Worm (Caenorhabditis elegans) whole organism, L2 larva: ENCODE data around the gene str-227.

ENCODE experiments used
- C34F6.9 ChIP-seq: fragments of 150-350 bp; optimal IDR thresholded peaks from 2 replicates; lab custom pipeline; 2014; ENCODE audit warnings: missing biosample characterization, missing genetic modification characterization
- R02D3.7 ChIP-seq: fragments of 150-350 bp; optimal IDR thresholded peaks from 2 replicates; lab custom pipeline; 2014; ENCODE audit warnings: missing biosample characterization, missing genetic modification characterization
- Y55F3AM.14 ChIP-seq: fragments of 200-800 bp; sonication (Bioruptor generic); optimal IDR thresholded peaks from 2 replicates; lab custom pipeline; 2018; ENCODE audit warnings: mild to moderate bottlenecking, missing genetic modification characterization, missing compliant biosample characterization
- ZK546.5 ChIP-seq: sonication (generic microtip); optimal IDR thresholded peaks from 2 replicates; lab custom pipeline; 2017; ENCODE audit warnings: missing biosample characterization, missing genetic modification characterization
- alr-1 ChIP-seq: fragments of 150-350 bp; optimal IDR thresholded peaks from 2 replicates; lab custom pipeline; 2014; ENCODE audit warnings: missing biosample characterization, missing genetic modification characterization
- blmp-1 ChIP-seq: sonication (generic microtip); optimal IDR thresholded peaks from 2 replicates; lab custom pipeline; 2017; ENCODE audit warnings: missing genetic modification characterization, mild to moderate bottlenecking, missing compliant biosample characterization, antibody characterized with exemption, moderate library complexity; ENCODE audit not compliant: insufficient read depth
- ceh-82 ChIP-seq: fragments of 150-350 bp; optimal IDR thresholded peaks from 2 replicates; lab custom pipeline; 2014; ENCODE audit warnings: missing biosample characterization, missing genetic modification characterization
- crh-2 ChIP-seq: sonication (generic microtip); optimal IDR thresholded peaks from 2 replicates; lab custom pipeline; 2017; ENCODE audit warnings: missing biosample characterization, missing genetic modification characterization
- dmd-4 ChIP-seq: sonication (generic microtip); optimal IDR thresholded peaks from 2 replicates; lab custom pipeline; 2017; ENCODE audit warnings: missing biosample characterization, missing genetic modification characterization
- egl-27 ChIP-seq: sonication (generic microtip); optimal IDR thresholded peaks from 3 replicates; lab custom pipeline; 2017; ENCODE audit warnings: missing biosample characterization, missing genetic modification reagents, missing genetic modification characterization
- elt-1 ChIP-seq: fragments of 150-350 bp; optimal IDR thresholded peaks from 2 replicates; lab custom pipeline; 2014; ENCODE audit warnings: missing biosample characterization, missing genetic modification characterization
- fos-1 ChIP-seq: fragments of 150-350 bp; optimal IDR thresholded peaks from 2 replicates; lab custom pipeline; 2014; ENCODE audit warnings: missing biosample characterization, missing genetic modification characterization
- gmeb-1 ChIP-seq: fragments of 150-350 bp; optimal IDR thresholded peaks from 2 replicates; lab custom pipeline; 2014; ENCODE audit warnings: missing biosample characterization, missing genetic modification characterization
- lin-11 ChIP-seq: fragments of 150-350 bp; sonication (generic microtip); optimal IDR thresholded peaks from 2 replicates; lab custom pipeline; 2014; ENCODE audit warnings: missing biosample characterization, missing genetic modification characterization, inconsistent platforms, mixed read lengths
- lin-39 ChIP-seq: fragments of 150-350 bp; optimal IDR thresholded peaks from 2 replicates; lab custom pipeline; 2014; ENCODE audit warnings: missing biosample characterization, missing genetic modification reagents, missing genetic modification characterization
- lsy-2 ChIP-seq, 2 experiments: fragments of 150-350 bp in 1 of 2; sonication (generic microtip) in 1 of 2; optimal IDR thresholded peaks; 2 replicates each; lab custom pipeline; 2014 to 2017; ENCODE audit warnings: missing biosample characterization in 2 of 2, missing genetic modification characterization in 2 of 2
- mab-5 ChIP-seq: fragments of 150-350 bp; optimal IDR thresholded peaks from 2 replicates; lab custom pipeline; 2014; ENCODE audit warnings: missing biosample characterization, missing genetic modification characterization
- nhr-10 ChIP-seq: sonication (generic microtip); optimal IDR thresholded peaks from 2 replicates; lab custom pipeline; 2017; ENCODE audit warnings: missing biosample characterization, missing genetic modification characterization
- nhr-11 ChIP-seq: fragments of 150-350 bp; optimal IDR thresholded peaks from 2 replicates; lab custom pipeline; 2014; ENCODE audit warnings: missing biosample characterization, missing genetic modification characterization
- nhr-12 ChIP-seq: fragments of 150-350 bp; optimal IDR thresholded peaks from 2 replicates; lab custom pipeline; 2014; ENCODE audit warnings: missing biosample characterization, missing genetic modification characterization
- nhr-21 ChIP-seq: fragments of 150-350 bp; optimal IDR thresholded peaks from 2 replicates; lab custom pipeline; 2014; ENCODE audit warnings: missing biosample characterization, missing genetic modification characterization
- nhr-237 ChIP-seq: fragments of 150-350 bp; optimal IDR thresholded peaks from 2 replicates; lab custom pipeline; 2014; ENCODE audit warnings: missing biosample characterization, missing genetic modification characterization
- nhr-25 ChIP-seq: fragments of 150-350 bp; sonication (generic microtip); optimal IDR thresholded peaks from 3 replicates; lab custom pipeline; 2014; ENCODE audit warnings: missing biosample characterization, missing genetic modification characterization
- nhr-6 ChIP-seq: fragments of 150-350 bp; optimal IDR thresholded peaks from 2 replicates; lab custom pipeline; 2014; ENCODE audit warnings: missing biosample characterization, missing genetic modification characterization
- peb-1 ChIP-seq: fragments of 150-350 bp; optimal IDR thresholded peaks from 2 replicates; lab custom pipeline; 2014; ENCODE audit warnings: missing biosample characterization, missing genetic modification characterization
- sem-4 ChIP-seq: fragments of 150-350 bp; optimal IDR thresholded peaks from 2 replicates; lab custom pipeline; 2014; ENCODE audit warnings: missing biosample characterization, missing genetic modification reagents, missing genetic modification characterization
- skn-1 ChIP-seq: sonication (generic microtip); optimal IDR thresholded peaks from 2 replicates; lab custom pipeline; 2017; ENCODE audit warnings: missing biosample characterization, missing genetic modification characterization
- sma-3 ChIP-seq: sonication (generic microtip); optimal IDR thresholded peaks from 2 replicates; lab custom pipeline; 2016; ENCODE audit warnings: missing genetic modification reagents, missing genetic modification characterization, missing compliant biosample characterization
- snpc-4 ChIP-seq: fragments of 150-350 bp; optimal IDR thresholded peaks from 2 replicates; lab custom pipeline; 2014; ENCODE audit warnings: missing biosample characterization, missing genetic modification characterization
- unc-39 ChIP-seq: fragments of 150-350 bp; optimal IDR thresholded peaks from 2 replicates; lab custom pipeline; 2014; ENCODE audit warnings: missing biosample characterization, missing genetic modification characterization
- unc-55 ChIP-seq: fragments of 150-350 bp; sonication (generic microtip); optimal IDR thresholded peaks from 3 replicates; lab custom pipeline; 2014; ENCODE audit warnings: missing biosample characterization, missing genetic modification reagents, missing genetic modification characterization
- unc-62 ChIP-seq: fragments of 150-350 bp; optimal IDR thresholded peaks from 2 replicates; lab custom pipeline; 2014; ENCODE audit warnings: missing biosample characterization, missing genetic modification reagents, missing genetic modification characterization
- zag-1 ChIP-seq: fragments of 150-350 bp; optimal IDR thresholded peaks from 2 replicates; lab custom pipeline; 2014; ENCODE audit warnings: missing biosample characterization, missing genetic modification characterization
- ztf-1 ChIP-seq: fragments of 200-800 bp; sonication (Bioruptor generic); conservative IDR thresholded peaks from 2 replicates; pipeline ENCODE4 v1.3.6; 2022; ENCODE audit warnings: missing genetic modification characterization, missing compliant biosample characterization
- ztf-11 ChIP-seq: sonication (generic microtip); optimal IDR thresholded peaks from 2 replicates; lab custom pipeline; 2017; ENCODE audit warnings: missing biosample characterization, missing genetic modification characterization

The str-227 gene

ce11 chrV:3512381-3512780, 5.6 kb upstream of the str-227 start, which contains the start of gene str-226:
str-226 (plus strand) TSS chrV:3512681.
- no peak for TF ChIP-seq zag-1 (tag; lab: Kevin White, UChicago)
- TF ChIP-seq R02D3.7 (tag; lab: Kevin White, UChicago), result no peak
- no peak for TF ChIP-seq sem-4 (tag; lab: Kevin White, UChicago)
- no peak for TF ChIP-seq nhr-10 (tag; lab: Kevin White, UChicago)

DNA sequence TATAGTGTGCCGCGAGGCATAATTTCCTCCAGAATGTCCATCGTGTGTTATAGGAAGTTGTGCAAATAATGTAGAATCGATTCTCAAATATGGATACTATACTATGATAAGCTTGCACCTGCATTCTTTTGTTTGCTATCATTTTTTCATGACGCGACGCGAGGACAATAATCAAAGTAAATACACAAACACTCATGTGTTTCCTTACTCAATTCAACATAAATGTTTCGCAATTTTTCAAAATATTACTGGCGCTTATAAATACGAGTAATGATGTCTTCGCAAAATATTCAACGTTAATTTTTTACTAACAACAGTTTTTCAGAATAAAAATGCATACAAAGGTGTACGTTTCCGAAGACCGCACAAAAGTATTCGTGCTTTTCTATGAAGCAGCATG, 5.3 kb downstream of the str-227 start, which contains the start of gene irg-1:
TSS of gene irg-1 (plus strand) at position 326 of the 400 bp plus-strand sequence.
- no peak for TF ChIP-seq ZK546.5 (tag; lab: Kevin White, UChicago)
- TF ChIP-seq dmd-4 (tag; lab: Kevin White, UChicago), result no peak
- TF ChIP-seq nhr-6 (tag; lab: Kevin White, UChicago), result no peak
- TF ChIP-seq nhr-237 (tag; lab: Kevin White, UChicago), result no peak
- TF ChIP-seq skn-1 (tag; lab: Kevin White, UChicago), result no peak
- TF ChIP-seq elt-1, result no peak
- no peak for TF ChIP-seq ceh-82
- TF ChIP-seq crh-2 (tag; lab: Kevin White, UChicago), result no peak
- no peak for TF ChIP-seq fos-1
- TF ChIP-seq C34F6.9 (tag; lab: Kevin White, UChicago), result no peak
- no peak for TF ChIP-seq nhr-21 (tag; lab: Kevin White, UChicago)

ce11 chrV:3524970-3525369, 7.0 kb downstream of the str-227 start, which contains the start of gene T24A6.7:
T24A6.7 (plus strand) TSS chrV:3525270.
- TF ChIP-seq fos-1 (no peak), Y55F3AM.14 (no peak)

DNA sequence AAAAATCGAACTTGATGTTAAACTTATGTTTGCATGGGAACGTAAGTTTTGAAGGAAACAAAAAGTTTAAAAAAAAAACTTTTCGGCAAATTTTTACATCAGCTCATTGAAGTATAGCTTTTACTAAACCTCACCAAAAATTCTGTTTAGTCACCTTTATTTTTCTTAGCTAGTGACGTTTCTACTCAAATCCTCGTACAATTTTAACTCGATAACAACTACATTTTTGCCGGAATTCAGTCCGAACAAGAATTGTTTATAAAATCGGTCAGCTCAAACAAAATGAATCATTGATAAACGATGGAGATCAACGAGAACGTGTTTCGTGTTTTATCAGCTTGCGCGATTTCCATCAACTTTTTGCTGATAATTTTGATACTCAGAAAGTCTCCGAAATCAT, 8.9 kb downstream of the str-227 start, which contains the start of gene str-260:
TSS of gene str-260 (plus strand) at position 301 of the 400 bp plus-strand sequence.
- TF ChIP-seq lsy-2 (tag; optimal IDR thresholded peaks at IDR 0.05; lab: Kevin White, UChicago) (no peak), nhr-25 (no peak), C34F6.9 (tag; lab: Kevin White, UChicago) (no peak), nhr-237 (tag; lab: Kevin White, UChicago) (no peak), snpc-4 (tag; lab: Kevin White, UChicago) (no peak), mab-5 (tag; lab: Kevin White, UChicago) (no peak)

- TF ChIP-seq crh-2 (tag; lab: Kevin White, UChicago) (no peak), lin-39 (tag; lab: Kevin White, UChicago) (no peak), nhr-11 (no peak), sem-4 (tag; lab: Kevin White, UChicago) (no peak), Y55F3AM.14 (no peak), blmp-1 (tag; lab: Kevin White, UChicago) (no peak), elt-1 (no peak), unc-55 (no peak), gmeb-1 (tag; lab: Kevin White, UChicago) (no peak), ztf-11 (no peak), unc-39 (tag; lab: Kevin White, UChicago) (no peak), lsy-2 (tag; optimal IDR thresholded peaks at IDR 0.05; lab: Kevin White, UChicago) (no peak), lin-11 (tag; lab: Kevin White, UChicago) (no peak), unc-62 (GFP tag; lab: Kevin White, UChicago) (no peak), peb-1 (no peak), snpc-4 (tag; lab: Kevin White, UChicago) (no peak), mab-5 (tag; lab: Kevin White, UChicago) (no peak), ztf-1 (no peak), dmd-4 (tag; lab: Kevin White, UChicago) (no peak)
Observed at ce11 chrV:3530403-3530802, 12.4 kb downstream of the str-227 start, which contains the start of gene srbc-66. srbc-66 (plus strand) TSS chrV:3530703.

DNA sequence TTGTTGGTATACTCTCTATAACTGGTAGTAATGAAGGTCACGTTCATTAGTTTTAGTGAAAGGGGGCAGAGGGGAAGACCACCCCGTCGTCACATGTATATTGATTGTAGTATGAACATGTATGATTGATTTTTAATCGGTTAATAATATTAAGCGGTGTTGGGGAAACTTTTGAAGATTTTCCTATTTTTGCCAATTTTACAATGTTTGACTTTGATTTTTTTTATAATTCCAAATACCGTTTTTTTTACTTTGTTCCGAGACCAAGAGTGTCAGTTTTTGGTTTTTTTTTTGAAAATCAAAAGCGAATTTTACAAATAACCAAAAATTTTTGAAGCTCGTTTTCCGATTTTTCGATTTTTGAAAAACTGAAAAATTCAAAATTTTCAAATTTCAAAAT, 17.3 kb downstream of the str-227 start, which contains the start of gene nhr-221:
TSS of gene nhr-221 (minus strand) at position 101 of the 400 bp plus-strand sequence.
- TF ChIP-seq lin-11 (tag; lab: Kevin White, UChicago) (no peak), lin-39 (tag; lab: Kevin White, UChicago) (no peak), nhr-6 (tag; lab: Kevin White, UChicago) (no peak), sma-3 (no peak), ztf-11 (no peak), unc-55 (no peak), mab-5 (tag; lab: Kevin White, UChicago) (no peak), R02D3.7 (tag; lab: Kevin White, UChicago) (no peak), sem-4 (tag; lab: Kevin White, UChicago) (no peak), nhr-12 (no peak), ceh-82 (no peak), ZK546.5 (tag; lab: Kevin White, UChicago) (no peak), skn-1 (tag; lab: Kevin White, UChicago) (no peak), Y55F3AM.14 (no peak), unc-39 (tag; lab: Kevin White, UChicago) (no peak), ztf-1 (no peak), crh-2 (tag; lab: Kevin White, UChicago) (no peak), nhr-10 (tag; lab: Kevin White, UChicago) (no peak), egl-27 (no peak), alr-1 (tag; lab: Kevin White, UChicago) (no peak)
